Worm (Caenorhabditis elegans): ENCODE data around the gene pes-5.

The pes-5 gene

ce11 chrII:11788025-11788424 lies 41.8 kb downstream of the pes-5 start:
- peak; percentile 92 for TF ChIP-seq nhr-6 (tag; optimal IDR thresholded peaks at IDR 0.05)
- no peak for TF ChIP-seq sdz-12 (GFP tag; optimal IDR thresholded peaks at IDR 0.05)
- no peak for TF ChIP-seq ZK546.5 (tag; optimal IDR thresholded peaks at IDR 0.05)
- TF ChIP-seq nhr-111 (GFP tag; optimal IDR thresholded peaks at IDR 0.05): no peak
- TF ChIP-seq ztf-7 (tag; optimal IDR thresholded peaks at IDR 0.05): no peak

ce11 chrII:11782493-11782892 lies 47.3 kb downstream of the pes-5 start, which contains the start of gene F43G6.16:
Gene F43G6.16 (minus strand): TSS chrII:11782633.
- peak; percentile 75; the same call in 1 of the 2 replicates for TF ChIP-seq ceh-44 (GFP tag; IDR thresholded peaks at IDR 0.05)
- TF ChIP-seq nhr-102 (tag; optimal IDR thresholded peaks at IDR 0.05): no peak
- no peak for TF ChIP-seq daf-8 (GFP tag; IDR thresholded peaks at IDR 0.05)
- TF ChIP-seq dmd-6 (GFP tag; IDR thresholded peaks at IDR 0.05): no peak
- no peak for TF ChIP-seq madf-9 (GFP tag; conservative IDR thresholded peaks at IDR 0.05)
- no peak for TF ChIP-seq ztf-7 (tag; optimal IDR thresholded peaks at IDR 0.05)
- TF ChIP-seq egl-27 (tag; optimal IDR thresholded peaks at IDR 0.05): no peak
- TF ChIP-seq ceh-20 (GFP tag; IDR thresholded peaks at IDR 0.05): no peak
- peak; percentile 98 for TF ChIP-seq lin-38 (GFP tag; IDR thresholded peaks at IDR 0.05)
- TF ChIP-seq ama-1 (optimal IDR thresholded peaks at IDR 0.05): no peak
- no peak for TF ChIP-seq nhr-76 (tag; optimal IDR thresholded peaks at IDR 0.05)
- peak in 1 of 2 experiments; percentile 94 for TF ChIP-seq lsy-2 (tag; optimal IDR thresholded peaks at IDR 0.05)
- TF ChIP-seq zfp-2 (tag; optimal IDR thresholded peaks at IDR 0.05): no peak
- peak; percentile 73 for TF ChIP-seq Y48G9A.11 (GFP tag; IDR thresholded peaks at IDR 0.05)
- TF ChIP-seq ctbp-1 (GFP tag; IDR thresholded peaks at IDR 0.05): no peak
- TF ChIP-seq unc-130 (GFP tag; optimal IDR thresholded peaks at IDR 0.05): peak; percentile 87
- no peak for TF ChIP-seq mdl-1 (tag; optimal IDR thresholded peaks at IDR 0.05)
- no peak for TF ChIP-seq dmd-9 (GFP tag; IDR thresholded peaks at IDR 0.05)
- TF ChIP-seq R02D3.7 (tag; optimal IDR thresholded peaks at IDR 0.05): no peak
- no peak for TF ChIP-seq pha-4 (GFP tag; IDR thresholded peaks at IDR 0.05)
- TF ChIP-seq pha-4 (tag; optimal IDR thresholded peaks at IDR 0.05): no peak
- no peak for TF ChIP-seq F37D6.2 (tag; optimal IDR thresholded peaks at IDR 0.05)
- TF ChIP-seq mxl-2 (GFP tag; conservative IDR thresholded peaks at IDR 0.05): no peak
- TF ChIP-seq unc-39 (tag; optimal IDR thresholded peaks at IDR 0.05): no peak
- no peak for TF ChIP-seq egl-43 (GFP tag; IDR thresholded peaks at IDR 0.05)
- TF ChIP-seq aha-1 (tag): no peak
- no peak for TF ChIP-seq ZK546.5 (tag; optimal IDR thresholded peaks at IDR 0.05)
- TF ChIP-seq tag-97 (GFP tag; IDR thresholded peaks at IDR 0.05): no peak
- TF ChIP-seq ceh-62 (tag; optimal IDR thresholded peaks at IDR 0.05): no peak
- TF ChIP-seq nhr-77 (tag; optimal IDR thresholded peaks at IDR 0.05): no peak
- no peak for TF ChIP-seq ces-1 (GFP tag; optimal IDR thresholded peaks at IDR 0.05)
- TF ChIP-seq ztf-11 (tag; optimal IDR thresholded peaks at IDR 0.05): no peak
- no peak for TF ChIP-seq nhr-11 (tag; optimal IDR thresholded peaks at IDR 0.05)
- no peak for TF ChIP-seq zip-2 (tag; optimal IDR thresholded peaks at IDR 0.05)
- no peak for TF ChIP-seq fos-1 (tag; optimal IDR thresholded peaks at IDR 0.05)
- no peak for TF ChIP-seq attf-4 (tag; optimal IDR thresholded peaks at IDR 0.05)
- no peak for TF ChIP-seq lim-7 (GFP tag; IDR thresholded peaks at IDR 0.05)
- TF ChIP-seq F49E8.2 (tag; optimal IDR thresholded peaks at IDR 0.05; ENCODE audit: borderline replicate concordance): peak; percentile 90
- no peak for TF ChIP-seq hif-1 (tag; optimal IDR thresholded peaks at IDR 0.05)
- peak; percentile 46; the same call in 1 of the 2 replicates for TF ChIP-seq snpc-1.2 (GFP tag; IDR thresholded peaks at IDR 0.05)
- no peak for TF ChIP-seq ceh-82 (tag; optimal IDR thresholded peaks at IDR 0.05)
- no peak for TF ChIP-seq sdz-12 (GFP tag; optimal IDR thresholded peaks at IDR 0.05)
- TF ChIP-seq Y5F2A.4 (GFP tag; optimal IDR thresholded peaks at IDR 0.05): no peak
- TF ChIP-seq hmg-1.1 (GFP tag; IDR thresholded peaks at IDR 0.05): no peak
- peak; percentile 50 for TF ChIP-seq mes-2 (tag; optimal IDR thresholded peaks at IDR 0.05; ENCODE audit: poor library complexity, severe bottlenecking)
- TF ChIP-seq unc-62 (GFP tag; optimal IDR thresholded peaks at IDR 0.05 in 1 of 2): no peak
- no peak for TF ChIP-seq unc-62 (tag; optimal IDR thresholded peaks at IDR 0.05)
- no peak for TF ChIP-seq mxl-3 (GFP tag; optimal IDR thresholded peaks at IDR 0.05)
- no peak for TF ChIP-seq arid-1 (GFP tag; conservative IDR thresholded peaks at IDR 0.05)
